Fruit fly (Drosophila melanogaster) whole organism, embryonic: ENCODE data around the gene CG17264.

Experiments used
- Bgb ChIP-seq: fragments of 200-800 bp; sonication (Bioruptor generic); IDR thresholded peaks from 2 replicates; pipeline ENCODE4 v1.3.6; 2022; ENCODE audit warnings: missing biosample characterization, missing genetic modification characterization; ENCODE audit not compliant: partially characterized antibody
- CG10366 ChIP-seq: fragments of 200-800 bp; sonication (Bioruptor generic); IDR thresholded peaks from 2 replicates; pipeline ENCODE4 v1.3.6; 2022; ENCODE audit warnings: missing biosample characterization, missing genetic modification characterization
- CG11696 ChIP-seq: fragments of 200-800 bp; sonication (Bioruptor generic); IDR thresholded peaks from 2 replicates; pipeline ENCODE4 v1.3.6; 2022; ENCODE audit warnings: missing biosample characterization, missing genetic modification characterization
- CG11723 ChIP-seq: fragments of 200-800 bp; sonication (Bioruptor generic); optimal IDR thresholded peaks from 2 replicates; lab custom pipeline; 2017; ENCODE audit warnings: missing biosample characterization, mild to moderate bottlenecking, missing genetic modification characterization
- CG14710 ChIP-seq: fragments of 200-800 bp; sonication (Bioruptor generic); optimal IDR thresholded peaks from 3 replicates; lab custom pipeline; 2019; ENCODE audit warnings: missing biosample characterization, mild to moderate bottlenecking, missing genetic modification characterization, moderate library complexity
- CG14965 ChIP-seq: fragments of 200-800 bp; sonication (Bioruptor generic); optimal IDR thresholded peaks from 2 replicates; lab custom pipeline; 2016; ENCODE audit warnings: missing biosample characterization, missing genetic modification characterization, borderline replicate concordance
- CG16779 ChIP-seq: fragments of 200-800 bp; sonication (Bioruptor generic); IDR thresholded peaks from 2 replicates; pipeline ENCODE4 v1.3.6; 2022; ENCODE audit warnings: missing biosample characterization, missing genetic modification characterization
- CG17359 ChIP-seq: fragments of 200-800 bp; sonication (Bioruptor generic); optimal IDR thresholded peaks from 3 replicates; lab custom pipeline; 2018; ENCODE audit warnings: missing biosample characterization, mild to moderate bottlenecking, missing genetic modification characterization, moderate library complexity
- CG17612 ChIP-seq: fragments of 200-800 bp; sonication (Bioruptor generic); IDR thresholded peaks from 2 replicates; pipeline ENCODE4 v1.3.6; 2022; ENCODE audit warnings: missing biosample characterization, missing genetic modification characterization
- CG30431 ChIP-seq: fragments of 200-800 bp; sonication (Bioruptor generic); optimal IDR thresholded peaks from 2 replicates; lab custom pipeline; 2017; ENCODE audit warnings: missing biosample characterization, missing genetic modification characterization
- CG3281 ChIP-seq: fragments of 200-800 bp; sonication (Bioruptor generic); optimal IDR thresholded peaks from 3 replicates; lab custom pipeline; 2017; ENCODE audit warnings: missing biosample characterization, mild to moderate bottlenecking, missing genetic modification characterization
- CG33557 ChIP-seq: fragments of 200-800 bp; sonication (Bioruptor generic); optimal IDR thresholded peaks from 2 replicates; lab custom pipeline; 2019; ENCODE audit warnings: missing biosample characterization, mild to moderate bottlenecking, missing genetic modification characterization, moderate library complexity
- CG3847 ChIP-seq: fragments of 200-800 bp; sonication (Bioruptor generic); IDR thresholded peaks from 2 replicates; pipeline ENCODE4 v1.3.6; 2022; ENCODE audit warnings: missing biosample characterization, missing genetic modification characterization
- CG4424 ChIP-seq: fragments of 200-800 bp; sonication (Bioruptor generic); optimal IDR thresholded peaks from 3 replicates; lab custom pipeline; 2016; ENCODE audit warnings: missing biosample characterization, missing genetic modification characterization
- CG6683 ChIP-seq: fragments of 200-800 bp; sonication (Bioruptor generic); optimal IDR thresholded peaks from 2 replicates; lab custom pipeline; 2017; ENCODE audit warnings: missing biosample characterization, mild to moderate bottlenecking, missing genetic modification characterization, missing genetic modification reagents
- CG6689 ChIP-seq: fragments of 200-800 bp; sonication (Bioruptor generic); IDR thresholded peaks from 2 replicates; pipeline ENCODE4 v1.3.6; 2022; ENCODE audit warnings: missing biosample characterization, missing genetic modification characterization
- CG7745 ChIP-seq: fragments of 200-800 bp; sonication (Bioruptor generic); optimal IDR thresholded peaks from 2 replicates; lab custom pipeline; 2018; ENCODE audit warnings: missing biosample characterization, mild to moderate bottlenecking, missing genetic modification characterization, moderate library complexity
- CG7963 ChIP-seq: fragments of 200-800 bp; sonication (Bioruptor generic); IDR thresholded peaks from 3 replicates; pipeline ENCODE4 v1.3.6; 2022; ENCODE audit warnings: missing biosample characterization, missing genetic modification characterization; ENCODE audit not compliant: partially characterized antibody
- CG8924 ChIP-seq: fragments of 200-800 bp; optimal IDR thresholded peaks from 3 replicates; lab custom pipeline; 2019; ENCODE audit warnings: missing biosample characterization, mild to moderate bottlenecking, missing genetic modification characterization, moderate library complexity
- CG9437 ChIP-seq: fragments of 200-800 bp; sonication (Bioruptor generic); optimal IDR thresholded peaks from 2 replicates; lab custom pipeline; 2018; ENCODE audit warnings: missing biosample characterization, mild to moderate bottlenecking, missing genetic modification characterization
- CHES-1-like ChIP-seq: fragments of 200-800 bp; sonication (Bioruptor generic); optimal IDR thresholded peaks from 2 replicates; lab custom pipeline; 2016; ENCODE audit warnings: missing biosample characterization, missing genetic modification characterization
- D19B ChIP-seq: fragments of 200-800 bp; sonication (Bioruptor generic); optimal IDR thresholded peaks from 2 replicates; lab custom pipeline; 2017; ENCODE audit warnings: missing biosample characterization, mild to moderate bottlenecking, missing genetic modification characterization
- Dad ChIP-seq: fragments of 200-800 bp; sonication (Bioruptor generic); optimal IDR thresholded peaks from 3 replicates; lab custom pipeline; 2016; ENCODE audit warnings: missing biosample characterization, missing genetic modification characterization
- Dbx ChIP-seq: fragments of 200-800 bp; sonication (Bioruptor generic); IDR thresholded peaks from 3 replicates; pipeline ENCODE4 v1.3.6; 2022; ENCODE audit warnings: missing biosample characterization, missing genetic modification characterization
- HLH4C ChIP-seq: fragments of 200-800 bp; sonication (Bioruptor generic); IDR thresholded peaks from 3 replicates; pipeline ENCODE4 v1.3.6; 2022; ENCODE audit warnings: missing biosample characterization, missing genetic modification characterization; ENCODE audit not compliant: partially characterized antibody
- Hey ChIP-seq: fragments of 200-800 bp; sonication (Bioruptor generic); optimal IDR thresholded peaks from 3 replicates; lab custom pipeline; 2018; ENCODE audit warnings: missing biosample characterization, mild to moderate bottlenecking, missing genetic modification characterization
- HmgZ ChIP-seq: fragments of 200-800 bp; sonication (Bioruptor generic); optimal IDR thresholded peaks from 2 replicates; lab custom pipeline; 2018; ENCODE audit warnings: missing biosample characterization, mild to moderate bottlenecking, missing genetic modification characterization
- Hr3 ChIP-seq: fragments of 200-800 bp; sonication (Bioruptor generic); optimal IDR thresholded peaks from 3 replicates; lab custom pipeline; 2016; ENCODE audit warnings: missing biosample characterization, missing genetic modification characterization
- MBD-R2 ChIP-seq: fragments of 200-800 bp; sonication (Bioruptor generic); IDR thresholded peaks from 2 replicates; pipeline ENCODE4 v1.3.6; 2022; ENCODE audit warnings: missing biosample characterization, missing genetic modification characterization
- MESR4 ChIP-seq: fragments of 200-800 bp; sonication (Bioruptor generic); optimal IDR thresholded peaks from 2 replicates; lab custom pipeline; 2018; ENCODE audit warnings: missing biosample characterization, mild to moderate bottlenecking, missing genetic modification characterization, moderate library complexity
- MTF-1 ChIP-seq: fragments of 200-800 bp; sonication (Bioruptor generic); optimal IDR thresholded peaks from 2 replicates; lab custom pipeline; 2018; ENCODE audit warnings: missing biosample characterization, mild to moderate bottlenecking, missing genetic modification characterization, borderline replicate concordance
- Med ChIP-seq: fragments of 200-800 bp; sonication (Bioruptor generic); peaks from one replicate; lab custom pipeline; 2016; ENCODE audit warnings: missing biosample characterization, missing genetic modification characterization, mild to moderate bottlenecking, inconsistent platforms, moderate library complexity
- Mrtf ChIP-seq: fragments of 200-800 bp; sonication (Bioruptor generic); IDR thresholded peaks from 3 replicates; pipeline ENCODE4 v1.3.6; 2022; ENCODE audit warnings: missing biosample characterization, missing genetic modification characterization
- NC2α ChIP-seq: fragments of 200-800 bp; sonication (Bioruptor generic); optimal IDR thresholded peaks from 2 replicates; lab custom pipeline; 2016; ENCODE audit warnings: missing biosample characterization, missing genetic modification characterization
- Optix ChIP-seq: fragments of 200-800 bp; sonication (Bioruptor generic); IDR thresholded peaks from 3 replicates; pipeline ENCODE4 v1.3.6; 2022; ENCODE audit warnings: missing biosample characterization, missing genetic modification characterization
- Spps ChIP-seq: fragments of 200-800 bp; sonication (Bioruptor generic); optimal IDR thresholded peaks from 2 replicates; lab custom pipeline; 2018; ENCODE audit warnings: missing biosample characterization, mild to moderate bottlenecking, missing genetic modification characterization
- Taf1 ChIP-seq: fragments of 200-800 bp; sonication (Bioruptor generic); IDR thresholded peaks from 2 replicates; pipeline ENCODE4 v1.3.6; 2022; ENCODE audit warnings: missing biosample characterization, missing genetic modification characterization
- Tbp ChIP-seq: fragments of >200 bp; optimal IDR thresholded peaks from 2 replicates; lab custom pipeline; 2018; ENCODE audit warnings: missing biosample characterization, missing genetic modification characterization
- YL-1 ChIP-seq: fragments of 200-800 bp; sonication (Bioruptor generic); optimal IDR thresholded peaks from 3 replicates; lab custom pipeline; 2017; ENCODE audit warnings: missing biosample characterization, mild to moderate bottlenecking, missing genetic modification characterization
- amos ChIP-seq: fragments of 200-800 bp; sonication (Bioruptor generic); IDR thresholded peaks from 2 replicates; pipeline ENCODE4 v1.3.6; 2022; ENCODE audit warnings: missing biosample characterization, missing genetic modification characterization; ENCODE audit not compliant: partially characterized antibody
- ash1 ChIP-seq: fragments of 200-800 bp; sonication (Bioruptor generic); optimal IDR thresholded peaks from 2 replicates; lab custom pipeline; 2018; ENCODE audit warnings: missing biosample characterization, mild to moderate bottlenecking, missing genetic modification characterization
- cg ChIP-seq: fragments of 200-800 bp; sonication (Bioruptor generic); optimal IDR thresholded peaks from 3 replicates; lab custom pipeline; 2019; ENCODE audit warnings: missing biosample characterization, mild to moderate bottlenecking, missing genetic modification characterization, moderate library complexity
- da ChIP-seq: fragments of 200-800 bp; sonication (Bioruptor generic); optimal IDR thresholded peaks from 2 replicates; lab custom pipeline; 2016; ENCODE audit warnings: missing biosample characterization, missing genetic modification characterization
- eve ChIP-seq, 2 experiments: fragments of >200 bp; optimal IDR thresholded peaks; 2 replicates each; lab custom pipeline; 2017; ENCODE audit warnings: missing biosample characterization in 2 of 2, missing genetic modification characterization in 2 of 2
- kay ChIP-seq: fragments of 200-800 bp; sonication (Bioruptor generic); optimal IDR thresholded peaks from 2 replicates; lab custom pipeline; 2016; ENCODE audit warnings: missing biosample characterization, missing genetic modification characterization
- kni ChIP-seq: fragments of 200-800 bp; sonication (Bioruptor generic); optimal IDR thresholded peaks from 3 replicates; lab custom pipeline; 2017; ENCODE audit warnings: mild to moderate bottlenecking, missing biosample characterization, missing genetic modification reagents, missing genetic modification characterization
- lmd ChIP-seq: fragments of 200-800 bp; sonication (Bioruptor generic); IDR thresholded peaks from 2 replicates; pipeline ENCODE4 v1.3.6; 2022; ENCODE audit warnings: missing biosample characterization, missing genetic modification characterization
- nerfin-1 ChIP-seq: fragments of 200-800 bp; sonication (Bioruptor generic); optimal IDR thresholded peaks from 3 replicates; lab custom pipeline; 2019; ENCODE audit warnings: missing biosample characterization, mild to moderate bottlenecking, missing genetic modification characterization, moderate library complexity
- so ChIP-seq: fragments of 200-800 bp; sonication (Bioruptor generic); IDR thresholded peaks from 3 replicates; pipeline ENCODE4 v1.3.6; 2022; ENCODE audit warnings: missing biosample characterization, missing genetic modification characterization
- vfl ChIP-seq: fragments of 200-800 bp; sonication (Bioruptor generic); optimal IDR thresholded peaks from 2 replicates; lab custom pipeline; 2016; ENCODE audit warnings: missing biosample characterization, missing genetic modification characterization
- vvl ChIP-seq: fragments of 200-800 bp; sonication (Bioruptor generic); IDR thresholded peaks from 2 replicates; pipeline ENCODE4 v1.3.6; 2022; ENCODE audit warnings: missing biosample characterization, missing genetic modification characterization

Gene CG17264

DNA sequence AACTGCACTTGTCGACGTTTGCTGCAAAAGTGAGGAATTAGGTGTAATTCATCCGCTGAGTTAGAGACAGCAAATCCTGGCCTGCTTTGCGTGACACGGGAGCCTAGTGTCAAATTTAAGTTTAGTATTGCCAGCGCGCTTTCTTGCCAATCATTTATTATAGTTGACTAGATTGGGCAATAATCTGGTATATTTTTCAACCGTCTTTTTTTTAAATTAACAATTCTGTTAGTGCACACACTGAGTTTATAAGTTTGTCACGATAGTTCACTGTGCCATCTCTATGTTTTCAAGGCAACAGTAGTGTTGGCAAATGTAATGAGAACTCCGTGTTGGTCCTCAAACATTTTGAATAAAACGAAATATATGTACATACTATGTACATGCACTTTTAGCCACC lies 41.5 kb upstream of the CG17264 start, which contains the start of the genes CG9641 and CG3165 (continued):
- TF ChIP-seq Med (peak; percentile 98), CG6689 (GFP tag; lab: Robert Waterston, UW) (peak; percentile 88), MBD-R2 (GFP tag; lab: Robert Waterston, UW) (peak; percentile 89), Bgb (peak; percentile 91), lmd (GFP tag; lab: Robert Waterston, UW) (peak; percentile 81), CG33557 (peak; percentile 86), CG7745 (tag; lab: Kevin White, UChicago) (no peak), CG7963 (GFP tag; lab: Robert Waterston, UW) (peak; percentile 64), NC2α (GFP tag; lab: Kevin White, UChicago) (peak; percentile 70), vfl (peak; percentile 86), CG3847 (GFP tag; lab: Robert Waterston, UW) (peak; percentile 88), CG11723 (GFP tag; lab: Kevin White, UChicago) (no peak), cg (GFP tag; lab: Kevin White, UChicago) (no peak), CG11696 (GFP tag; lab: Robert Waterston, UW) (no peak), kni (no peak), Optix (GFP tag; lab: Robert Waterston, UW) (peak; percentile 80), CHES-1-like (GFP tag; lab: Kevin White, UChicago) (peak; percentile 88), CG3281 (GFP tag; lab: Kevin White, UChicago) (peak; percentile 76), CG6683 (GFP tag; lab: Kevin White, UChicago) (peak; percentile 58), Tbp (GFP tag; lab: Kevin White, UChicago) (no peak), HmgZ (peak; percentile 90), CG30431 (GFP tag; lab: Kevin White, UChicago) (peak; percentile 62), nerfin-1 (tag; lab: Kevin White, UChicago) (peak; percentile 83), CG16779 (GFP tag; lab: Robert Waterston, UW) (peak; percentile 76; the same call in 1 of the 2 replicates), CG8924 (peak; percentile 82), Hey (tag; lab: Kevin White, UChicago) (no peak), CG14710 (tag; lab: Kevin White, UChicago) (peak; percentile 96), Dbx (GFP tag; lab: Robert Waterston, UW) (peak; percentile 86), YL-1 (GFP tag; lab: Kevin White, UChicago) (peak; percentile 71), CG17612 (GFP tag; lab: Robert Waterston, UW) (peak; percentile 69; the same call in 1 of the 2 replicates), vvl (GFP tag; lab: Robert Waterston, UW) (peak; percentile 81), eve (GFP tag; optimal IDR thresholded peaks at IDR 0.05; lab: Kevin White, UChicago) (no peak), Dad (GFP tag; lab: Kevin White, UChicago) (peak; percentile 90), D19B (no peak), da (peak; percentile 63), MESR4 (GFP tag; lab: Kevin White, UChicago) (peak; percentile 38), CG9437 (GFP tag; lab: Kevin White, UChicago) (peak; percentile 69), Spps (tag; lab: Kevin White, UChicago) (peak; percentile 70), kay (GFP tag; lab: Kevin White, UChicago) (peak; percentile 81), Taf1 (GFP tag; lab: Robert Waterston, UW) (peak; percentile 58; the same call in 1 of the 2 replicates), CG4424 (GFP tag; lab: Kevin White, UChicago) (peak; percentile 91), HLH4C (peak; percentile 90), so (GFP tag; lab: Robert Waterston, UW) (peak; percentile 56; the same call in 1 of the 3 replicates), amos (GFP tag; lab: Robert Waterston, UW) (peak; percentile 88), Mrtf (GFP tag; lab: Robert Waterston, UW) (peak; percentile 54; the same call in 1 of the 3 replicates), CG17359 (tag; lab: Kevin White, UChicago) (peak; percentile 72), CG10366 (peak; percentile 81), CG14965 (GFP tag; lab: Kevin White, UChicago) (no peak), MTF-1 (peak; percentile 51), ash1 (GFP tag; lab: Kevin White, UChicago) (no peak), Hr3 (peak; percentile 82)
